Fruit fly (Drosophila melanogaster): ENCODE data around the gene CG5953.

CG5953 gene

DNA sequence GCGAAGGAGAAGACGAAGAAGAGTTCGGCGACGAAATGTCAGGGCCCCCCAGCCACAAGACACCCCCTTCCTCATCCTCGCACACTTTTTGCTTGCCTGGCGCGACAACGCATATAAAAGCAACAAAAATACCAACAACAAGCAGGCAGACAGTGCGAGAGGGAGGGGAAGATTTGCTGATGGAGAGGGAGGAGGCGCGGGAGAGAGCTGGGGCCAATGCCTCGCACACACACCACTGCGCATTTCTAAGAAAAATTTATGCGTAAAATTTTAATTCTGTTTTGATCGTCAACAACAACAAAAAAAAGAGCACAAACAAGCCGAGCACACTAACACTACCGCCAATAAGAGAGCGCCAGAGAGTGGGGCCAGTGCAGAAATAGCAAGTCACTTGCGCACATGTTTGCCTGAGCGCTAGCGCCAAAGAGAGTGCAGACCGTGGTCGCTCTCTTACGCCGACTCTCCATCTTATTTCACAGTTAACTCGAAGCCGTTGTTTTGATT lies 6.6 kb downstream of the CG5953 start (continued):
- TF ChIP-seq wek (GFP tag; optimal IDR thresholded peaks at IDR 0.05), result peak; percentile 51
- no peak for TF ChIP-seq stc (GFP tag; IDR thresholded peaks at IDR 0.05)
- no peak for TF ChIP-seq Ets97D (GFP tag; optimal IDR thresholded peaks at IDR 0.05)
- TF ChIP-seq ase (GFP tag; IDR thresholded peaks at IDR 0.05), result no peak
- TF ChIP-seq CG17802 (tag; optimal IDR thresholded peaks at IDR 0.05), result no peak
- peak; percentile 98 for TF ChIP-seq abd-A (tag; optimal IDR thresholded peaks at IDR 0.05)
- TF ChIP-seq sug (tag; optimal IDR thresholded peaks at IDR 0.05), result peak; percentile 92
- peak; percentile 46; the same call in 1 of the 2 replicates for TF ChIP-seq CG13287 (GFP tag; IDR thresholded peaks at IDR 0.05; ENCODE audit: partially characterized antibody)
- TF ChIP-seq Dp (GFP tag; optimal IDR thresholded peaks at IDR 0.05), result no peak
- no peak for TF ChIP-seq hkb (optimal IDR thresholded peaks at IDR 0.05)
- 0 out of 2 replicates have a peak, but pooled peaks have one; percentile 28 for TF ChIP-seq hkb (GFP tag; IDR thresholded peaks at IDR 0.05)
- peak; percentile 84 for TF ChIP-seq kay (GFP tag; optimal IDR thresholded peaks at IDR 0.05)
- peak; percentile 74 for TF ChIP-seq ci (GFP tag; IDR thresholded peaks at IDR 0.05)
- TF ChIP-seq Max (GFP tag; optimal IDR thresholded peaks at IDR 0.05), result peak; percentile 28
- TF ChIP-seq CG11560 (tag; IDR thresholded peaks at IDR 0.05), result no peak
- TF ChIP-seq CG2678 (tag; optimal IDR thresholded peaks at IDR 0.05), result peak; percentile 4
- 0 out of 2 replicates have a peak, but pooled peaks have one; percentile 40 for TF ChIP-seq klu (GFP tag; IDR thresholded peaks at IDR 0.05)
- no peak for TF ChIP-seq tup (GFP tag; optimal IDR thresholded peaks at IDR 0.05)
- no peak for TF ChIP-seq croc (GFP tag; conservative IDR thresholded peaks at IDR 0.05)
- TF ChIP-seq aop (GFP tag; IDR thresholded peaks at IDR 0.05), result no peak
- no peak for TF ChIP-seq cad (GFP tag; optimal IDR thresholded peaks at IDR 0.05)
- TF ChIP-seq tx (GFP tag; optimal IDR thresholded peaks at IDR 0.05), result no peak
- TF ChIP-seq CG34376 (GFP tag; optimal IDR thresholded peaks at IDR 0.05), result peak; percentile 91
- TF ChIP-seq CG7745 (tag; optimal IDR thresholded peaks at IDR 0.05), result peak; percentile 96
- TF ChIP-seq Trl (optimal IDR thresholded peaks at IDR 0.05), result peak; percentile 96 to 99
- TF ChIP-seq Trl (GFP tag; optimal IDR thresholded peaks at IDR 0.05), result peak; percentile 27
- no peak for TF ChIP-seq slbo (GFP tag; IDR thresholded peaks at IDR 0.05)
- TF ChIP-seq Sin3A (optimal IDR thresholded peaks at IDR 0.05), result no peak
- TF ChIP-seq CG10147 (GFP tag; optimal IDR thresholded peaks at IDR 0.05), result no peak
- TF ChIP-seq fru (optimal IDR thresholded peaks at IDR 0.05), result no peak
- no peak for TF ChIP-seq Atf3 (GFP tag; optimal IDR thresholded peaks at IDR 0.05)
- no peak for TF ChIP-seq Sox100B (GFP tag; optimal IDR thresholded peaks at IDR 0.05)
- TF ChIP-seq usp (GFP tag; optimal IDR thresholded peaks at IDR 0.05), result no peak
- peak; percentile 31 for TF ChIP-seq CG15696 (tag; optimal IDR thresholded peaks at IDR 0.05)
- TF ChIP-seq Dref (GFP tag; IDR thresholded peaks at IDR 0.05), result no peak
- peak; percentile 70 for TF ChIP-seq HmgZ (tag; optimal IDR thresholded peaks at IDR 0.05)
- TF ChIP-seq Nf-YA (GFP tag; IDR thresholded peaks at IDR 0.05), result no peak
- no peak for TF ChIP-seq Mad (GFP tag; optimal IDR thresholded peaks at IDR 0.05)
- TF ChIP-seq CG13296 (GFP tag; optimal IDR thresholded peaks at IDR 0.05), result peak; percentile 31
- TF ChIP-seq CG4707 (GFP tag; optimal IDR thresholded peaks at IDR 0.05), result no peak
- TF ChIP-seq stwl (tag; optimal IDR thresholded peaks at IDR 0.05), result no peak
- no peak for TF ChIP-seq CG11723 (GFP tag; optimal IDR thresholded peaks at IDR 0.05)
- TF ChIP-seq ab (GFP tag; optimal IDR thresholded peaks at IDR 0.05), result no peak
- no peak for TF ChIP-seq CG17359 (tag; optimal IDR thresholded peaks at IDR 0.05)
- peak; percentile 21; the same call in 1 of the 2 replicates for TF ChIP-seq CG14014 (GFP tag; IDR thresholded peaks at IDR 0.05)
- TF ChIP-seq CHES-1-like (GFP tag; optimal IDR thresholded peaks at IDR 0.05), result peak; percentile 44
- TF ChIP-seq CG13424 (tag; optimal IDR thresholded peaks at IDR 0.05), result no peak
- peak; percentile 38 for TF ChIP-seq gcm (GFP tag; optimal IDR thresholded peaks at IDR 0.05)
- no peak for TF ChIP-seq Neu2 (GFP tag; optimal IDR thresholded peaks at IDR 0.05; ENCODE audit: borderline replicate concordance)
- no peak for TF ChIP-seq CG1024 (GFP tag; IDR thresholded peaks at IDR 0.05)
- TF ChIP-seq sr (GFP tag; IDR thresholded peaks at IDR 0.05), result 0 out of 3 replicates have a peak, but pooled peaks have one; percentile 29
- no peak for TF ChIP-seq grau (tag; optimal IDR thresholded peaks at IDR 0.05)
